Worm (Caenorhabditis elegans) whole organism, L1 larva: ENCODE data around the gene clec-119.

Experiments
- aha-1 ChIP-seq: fragments of 150-350 bp; optimal IDR thresholded peaks from 2 replicates; lab custom pipeline; 2014; ENCODE audit warnings: missing biosample characterization, missing genetic modification characterization
- aly-2 ChIP-seq: fragments of 150-350 bp; optimal IDR thresholded peaks from 2 replicates; lab custom pipeline; 2014; ENCODE audit warnings: missing biosample characterization, missing genetic modification characterization
- ama-1 ChIP-seq: fragments of 150-350 bp; optimal IDR thresholded peaks from 2 replicates; lab custom pipeline; 2014
- dsc-1 ChIP-seq: sonication (generic microtip); optimal IDR thresholded peaks from 2 replicates; lab custom pipeline; 2016; ENCODE audit warnings: mild to moderate bottlenecking, missing genetic modification characterization, missing compliant biosample characterization
- elt-3 ChIP-seq, 6 experiments: fragments of 150-350 bp in 1 of 6; sonication (generic microtip); optimal IDR thresholded peaks; 2 replicates each; lab custom pipeline; 2017 to 2018; ENCODE audit warnings: missing biosample characterization in 6 of 6, missing genetic modification characterization in 6 of 6, inconsistent platforms in 1 of 6
- hlh-4 ChIP-seq: sonication (generic microtip); optimal IDR thresholded peaks from 2 replicates; lab custom pipeline; 2016; ENCODE audit warnings: mild to moderate bottlenecking, missing genetic modification characterization, missing compliant biosample characterization
- hpl-2 ChIP-seq: fragments of 150-350 bp; optimal IDR thresholded peaks from 2 replicates; lab custom pipeline; 2014; ENCODE audit warnings: missing biosample characterization, missing genetic modification reagents, missing genetic modification characterization
- lin-35 ChIP-seq, 2 experiments: fragments of 150-350 bp; optimal IDR thresholded peaks; 2 replicates each; lab custom pipeline; 2014; ENCODE audit warnings: missing biosample characterization in 2 of 2, missing genetic modification characterization in 2 of 2, missing genetic modification reagents in 2 of 2
- nhr-237 ChIP-seq: fragments of 150-350 bp; optimal IDR thresholded peaks from 2 replicates; lab custom pipeline; 2014; ENCODE audit warnings: missing biosample characterization, missing genetic modification characterization
- nhr-77 ChIP-seq: fragments of 150-350 bp; optimal IDR thresholded peaks from 2 replicates; lab custom pipeline; 2014; ENCODE audit warnings: missing biosample characterization, missing genetic modification characterization
- pag-3 ChIP-seq: sonication (generic microtip); optimal IDR thresholded peaks from 2 replicates; lab custom pipeline; 2017; ENCODE audit warnings: missing genetic modification characterization, mild to moderate bottlenecking, missing compliant biosample characterization, antibody characterized with exemption, borderline replicate concordance; ENCODE audit not compliant: insufficient read depth
- ztf-4 ChIP-seq: fragments of 150-350 bp; optimal IDR thresholded peaks from 2 replicates; lab custom pipeline; 2014; ENCODE audit warnings: missing biosample characterization, missing genetic modification characterization

DNA sequence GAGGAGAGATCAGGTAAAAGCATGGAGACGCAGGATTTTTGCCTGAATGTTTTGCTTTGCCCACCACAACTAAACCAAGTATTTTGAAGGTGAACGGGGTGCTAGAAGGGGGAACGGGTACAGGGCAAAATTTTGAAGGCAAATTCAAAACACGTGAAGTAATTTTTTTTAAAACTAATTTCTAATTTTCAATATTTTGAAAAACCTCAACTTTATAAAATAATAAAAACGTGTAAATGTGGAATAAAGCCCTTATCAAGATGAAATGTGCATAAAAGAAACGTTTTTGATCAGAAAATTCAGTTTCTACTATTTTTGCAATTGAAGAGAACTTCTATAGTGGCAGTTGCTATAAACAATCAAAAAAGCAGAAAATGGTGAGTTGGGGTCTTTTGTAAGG, at the start of gene clec-119:
- TF ChIP-seq aly-2 (tag; lab: Kevin White, UChicago) (no peak), pag-3 (tag; lab: Kevin White, UChicago) (no peak), lin-35 (GFP tag; optimal IDR thresholded peaks at IDR 0.05; lab: Kevin White, UChicago) (no peak), aha-1 (tag; lab: Kevin White, UChicago) (no peak), nhr-237 (tag; lab: Kevin White, UChicago) (no peak), elt-3 (tag; optimal IDR thresholded peaks at IDR 0.05; lab: Kevin White, UChicago) (no peak), dsc-1 (tag; lab: Kevin White, UChicago) (no peak), hpl-2 (GFP tag; lab: Kevin White, UChicago) (no peak), ztf-4 (no peak), ama-1 (lab: Kevin White, UChicago) (no peak), hlh-4 (tag; lab: Kevin White, UChicago) (no peak), nhr-77 (tag; lab: Kevin White, UChicago) (no peak)
